Worm (Caenorhabditis elegans): ENCODE results near the gene C02F4.5.

Gene C02F4.5

ce11 chrIV:10483607-10484117 is 40.3 kb downstream of the C02F4.5 start, which contains the start of the genes F01D4.5 and ced-5 (continued):
- TF ChIP-seq bed-2 (GFP tag; IDR thresholded peaks at IDR 0.05), result peak; percentile 92
- TF ChIP-seq tlf-1 (GFP tag; optimal IDR thresholded peaks at IDR 0.05), result peak; percentile 40
- TF ChIP-seq F37B4.10 (GFP tag; IDR thresholded peaks at IDR 0.05), result no peak
- peak; percentile 81 for TF ChIP-seq madf-6 (GFP tag; IDR thresholded peaks at IDR 0.05)
- TF ChIP-seq attf-3 (GFP tag; conservative IDR thresholded peaks at IDR 0.05), result no peak
- peak; percentile 80 for TF ChIP-seq F22D6.2 (tag; optimal IDR thresholded peaks at IDR 0.05)
- no peak for TF ChIP-seq cebp-1 (GFP tag; IDR thresholded peaks at IDR 0.05)
- TF ChIP-seq cebp-1 (tag; optimal IDR thresholded peaks at IDR 0.05), result peak; percentile 61
- no peak for TF ChIP-seq nhr-120 (GFP tag; IDR thresholded peaks at IDR 0.05)
- TF ChIP-seq F57A8.1 (GFP tag; optimal IDR thresholded peaks at IDR 0.05), result no peak
- TF ChIP-seq xnd-1 (tag; optimal IDR thresholded peaks at IDR 0.05), result no peak
- peak; percentile 68 for TF ChIP-seq mcd-1 (GFP tag; IDR thresholded peaks at IDR 0.05)
- no peak for TF ChIP-seq sea-2 (GFP tag; IDR thresholded peaks at IDR 0.05)
- TF ChIP-seq atf-7 (tag; optimal IDR thresholded peaks at IDR 0.05), result peak; percentile 44
- TF ChIP-seq mel-28 (tag; optimal IDR thresholded peaks at IDR 0.05; ENCODE audit: borderline replicate concordance), result no peak
- TF ChIP-seq dox-1 (GFP tag; IDR thresholded peaks at IDR 0.05), result peak; percentile 85
- no peak for TF ChIP-seq T07F8.4 (tag; optimal IDR thresholded peaks at IDR 0.05)
- TF ChIP-seq sdz-38 (tag; optimal IDR thresholded peaks at IDR 0.05), result no peak
- no peak for TF ChIP-seq F39B2.1 (GFP tag; IDR thresholded peaks at IDR 0.05)
- peak; percentile 62; the same call in 1 of the 2 replicates for TF ChIP-seq hmg-20 (GFP tag; IDR thresholded peaks at IDR 0.05)
- no peak for TF ChIP-seq snpc-1.1 (tag; optimal IDR thresholded peaks at IDR 0.05; ENCODE audit: insufficient read depth)
- TF ChIP-seq nfya-2 (GFP tag; IDR thresholded peaks at IDR 0.05), result peak; percentile 86; the same call in 1 of the 2 replicates
- TF ChIP-seq C06A6.2 (GFP tag; conservative IDR thresholded peaks at IDR 0.05), result no peak
- no peak for TF ChIP-seq gei-17 (GFP tag; optimal IDR thresholded peaks at IDR 0.05)
- TF ChIP-seq let-526 (GFP tag; IDR thresholded peaks at IDR 0.05), result peak; percentile 79; the same call in 1 of the 2 replicates
- no peak for TF ChIP-seq ceh-58 (GFP tag; IDR thresholded peaks at IDR 0.05)
- TF ChIP-seq ekl-4 (GFP tag; IDR thresholded peaks at IDR 0.05), result peak; percentile 57; the same call in 1 of the 2 replicates
- no peak for TF ChIP-seq snpc-3.4 (tag; optimal IDR thresholded peaks at IDR 0.05)
- no peak for TF ChIP-seq sptf-2 (GFP tag; optimal IDR thresholded peaks at IDR 0.05)
- no peak for TF ChIP-seq lsy-27 (tag; optimal IDR thresholded peaks at IDR 0.05; ENCODE audit: borderline replicate concordance, insufficient read depth)
- peak; percentile 74 for TF ChIP-seq K12H6.12 (tag; optimal IDR thresholded peaks at IDR 0.05)

- TF ChIP-seq bed-1 (GFP tag; IDR thresholded peaks at IDR 0.05) (no peak), lsy-27 (tag; optimal IDR thresholded peaks at IDR 0.05; ENCODE audit: borderline replicate concordance, insufficient read depth) (no peak), cebp-2 (GFP tag; IDR thresholded peaks at IDR 0.05) (no peak), F57A8.1 (GFP tag; optimal IDR thresholded peaks at IDR 0.05) (no peak), nhr-80 (tag; optimal IDR thresholded peaks at IDR 0.05) (peak; percentile 40), gei-17 (GFP tag; optimal IDR thresholded peaks at IDR 0.05) (no peak), Y53G8AR.9 (GFP tag; conservative IDR thresholded peaks at IDR 0.05) (no peak), mcd-1 (GFP tag; IDR thresholded peaks at IDR 0.05) (no peak)
Measured at ce11 chrIV:10482585-10482984, 41.4 kb downstream of the C02F4.5 start.

- peak; percentile 76 for TF ChIP-seq zfh-2 (GFP tag; conservative IDR thresholded peaks at IDR 0.05)
- TF ChIP-seq T26A5.8 (tag; optimal IDR thresholded peaks at IDR 0.05), result no peak
- no peak for TF ChIP-seq snpc-1.1 (tag; optimal IDR thresholded peaks at IDR 0.05; ENCODE audit: insufficient read depth)
- TF ChIP-seq sdz-38 (tag; optimal IDR thresholded peaks at IDR 0.05), result no peak
- TF ChIP-seq madf-6 (GFP tag; IDR thresholded peaks at IDR 0.05), result no peak
- no peak for TF ChIP-seq F37B4.10 (GFP tag; IDR thresholded peaks at IDR 0.05)
- TF ChIP-seq T07F8.4 (tag; optimal IDR thresholded peaks at IDR 0.05), result no peak
- TF ChIP-seq attf-5 (GFP tag; optimal IDR thresholded peaks at IDR 0.05), result peak; percentile 40
- peak; percentile 60 for TF ChIP-seq K12H6.12 (tag; optimal IDR thresholded peaks at IDR 0.05)
- no peak for TF ChIP-seq hlh-26 (GFP tag; conservative IDR thresholded peaks at IDR 0.05)
- TF ChIP-seq F33H1.4 (GFP tag; IDR thresholded peaks at IDR 0.05), result no peak
- no peak for TF ChIP-seq ceh-58 (GFP tag; IDR thresholded peaks at IDR 0.05)
- TF ChIP-seq sea-2 (GFP tag; IDR thresholded peaks at IDR 0.05), result no peak
- TF ChIP-seq K11D2.4 (GFP tag; IDR thresholded peaks at IDR 0.05), result no peak
- TF ChIP-seq atf-7 (tag; optimal IDR thresholded peaks at IDR 0.05), result peak; percentile 2
- TF ChIP-seq mel-28 (tag; optimal IDR thresholded peaks at IDR 0.05; ENCODE audit: borderline replicate concordance), result no peak
- TF ChIP-seq rec-8 (tag; optimal IDR thresholded peaks at IDR 0.05), result no peak
- no peak for TF ChIP-seq rcor-1 (GFP tag; IDR thresholded peaks at IDR 0.05)
- no peak for TF ChIP-seq efl-1 (GFP tag; optimal IDR thresholded peaks at IDR 0.05)
- no peak for TF ChIP-seq F39B2.1 (GFP tag; IDR thresholded peaks at IDR 0.05)
Measured at ce11 chrIV:10481695-10482094, 42.2 kb downstream of the C02F4.5 start, which contains the start of gene egl-21. egl-21 (minus strand) TSS chrIV:10481844.
